Fruit fly (Drosophila melanogaster) whole organism, embryonic: ENCODE measurements around the gene loaf.
A peak's percentile ranks its signal among the peaks of the same experiment; 100 is the strongest.

Experiments
- Awh ChIP-seq: fragments of 200-800 bp; sonication (Bioruptor generic); IDR thresholded peaks from 2 replicates; pipeline ENCODE4, ENCODE4 v1.3.6; 2022; ENCODE audit warnings: missing biosample characterization, missing genetic modification characterization
- BEAF-32 ChIP-seq: fragments of 200-800 bp; sonication (Bioruptor generic); optimal IDR thresholded peaks from 3 replicates; lab custom pipeline; 2017; ENCODE audit warnings: missing biosample characterization, missing genetic modification characterization, mild to moderate bottlenecking, moderate library complexity, missing genetic modification reagents
- Bgb ChIP-seq: fragments of 200-800 bp; sonication (Bioruptor generic); IDR thresholded peaks from 2 replicates; pipeline ENCODE4 v1.3.6; 2022; ENCODE audit warnings: missing biosample characterization, missing genetic modification characterization; ENCODE audit not compliant: partially characterized antibody
- CG10267 ChIP-seq: fragments of 200-800 bp; sonication (Bioruptor generic); optimal IDR thresholded peaks from 2 replicates; lab custom pipeline; 2018; ENCODE audit warnings: missing biosample characterization, mild to moderate bottlenecking, missing genetic modification characterization, moderate library complexity
- CG13424 ChIP-seq: fragments of 200-800 bp; sonication (Bioruptor generic); optimal IDR thresholded peaks from 2 replicates; lab custom pipeline; 2019; ENCODE audit warnings: missing biosample characterization, mild to moderate bottlenecking, missing genetic modification characterization, moderate library complexity
- CG14441 ChIP-seq: fragments of 200-800 bp; sonication (Bioruptor generic); IDR thresholded peaks from 2 replicates; pipeline ENCODE4 v1.3.6; 2022; ENCODE audit warnings: missing biosample characterization, missing genetic modification characterization
- CG15073 ChIP-seq: fragments of 200-800 bp; sonication (Bioruptor generic); optimal IDR thresholded peaks from 2 replicates; lab custom pipeline; 2016; ENCODE audit warnings: missing biosample characterization, missing genetic modification characterization
- CG1602 ChIP-seq: fragments of 200-800 bp; sonication (Bioruptor generic); optimal IDR thresholded peaks from 3 replicates; lab custom pipeline; 2016; ENCODE audit warnings: missing biosample characterization, missing genetic modification characterization
- CG31388 ChIP-seq: fragments of 200-800 bp; sonication (Bioruptor generic); optimal IDR thresholded peaks from 2 replicates; lab custom pipeline; 2016; ENCODE audit warnings: missing biosample characterization, missing genetic modification characterization
- CG6791 ChIP-seq: fragments of 200-800 bp; sonication (Bioruptor generic); IDR thresholded peaks from 3 replicates; pipeline ENCODE4 v1.3.6; 2022; ENCODE audit warnings: missing biosample characterization, missing genetic modification characterization; ENCODE audit not compliant: partially characterized antibody
- CG8281 ChIP-seq: fragments of 200-800 bp; sonication (Bioruptor generic); optimal IDR thresholded peaks from 2 replicates; lab custom pipeline; 2018; ENCODE audit warnings: missing biosample characterization, mild to moderate bottlenecking, missing genetic modification characterization, moderate library complexity
- CG9932 ChIP-seq: fragments of 200-800 bp; sonication (Bioruptor generic); IDR thresholded peaks from 2 replicates; pipeline ENCODE4 v1.3.6; 2022; ENCODE audit warnings: missing biosample characterization, missing genetic modification characterization
- D ChIP-seq, 2 experiments: fragments of 200-800 bp in 1 of 2; fragments of >200 bp in 1 of 2; sonication (Bioruptor generic) in 1 of 2; optimal IDR thresholded peaks; 2 replicates in 1 of 2; 3 replicates in 1 of 2; lab custom pipeline; 2017; ENCODE audit warnings: mild to moderate bottlenecking in 1 of 2, missing biosample characterization in 1 of 2, missing genetic modification characterization in 1 of 2, missing genetic modification reagents in 1 of 2
- D19A ChIP-seq: fragments of 200-800 bp; optimal IDR thresholded peaks from 3 replicates; lab custom pipeline; 2019; ENCODE audit warnings: missing biosample characterization, mild to moderate bottlenecking, missing genetic modification characterization, moderate library complexity
- Dp ChIP-seq: fragments of 200-800 bp; sonication (Bioruptor generic); optimal IDR thresholded peaks from 2 replicates; lab custom pipeline; 2018; ENCODE audit warnings: missing biosample characterization, mild to moderate bottlenecking, missing genetic modification characterization, moderate library complexity
- Dref ChIP-seq: fragments of 200-800 bp; sonication (Bioruptor generic); IDR thresholded peaks from 2 replicates; pipeline ENCODE4 v1.3.6; 2022; ENCODE audit warnings: missing biosample characterization, missing genetic modification characterization
- E2f2 ChIP-seq: fragments of 200-800 bp; sonication (Bioruptor generic); IDR thresholded peaks from 2 replicates; pipeline ENCODE4 v1.3.6; 2022; ENCODE audit warnings: missing biosample characterization, missing genetic modification characterization
- Ets97D ChIP-seq: fragments of 200-800 bp; sonication (Bioruptor generic); optimal IDR thresholded peaks from 3 replicates; lab custom pipeline; 2016; ENCODE audit warnings: missing biosample characterization, missing genetic modification characterization
- H2.0 ChIP-seq: fragments of 200-800 bp; sonication (Bioruptor generic); IDR thresholded peaks from 2 replicates; pipeline ENCODE4 v1.3.6; 2022; ENCODE audit warnings: missing biosample characterization, missing genetic modification characterization
- Hr78 ChIP-seq, 2 experiments: fragments of 200-800 bp in 1 of 2; fragments of >200 bp in 1 of 2; sonication (Bioruptor generic) in 1 of 2; optimal IDR thresholded peaks; 2 replicates each; lab custom pipeline; 2017 to 2019; ENCODE audit warnings: missing biosample characterization in 2 of 2, missing genetic modification characterization in 2 of 2, mild to moderate bottlenecking in 1 of 2, moderate library complexity in 1 of 2
- MBD-R2 ChIP-seq: fragments of 200-800 bp; sonication (Bioruptor generic); IDR thresholded peaks from 2 replicates; pipeline ENCODE4 v1.3.6; 2022; ENCODE audit warnings: missing biosample characterization, missing genetic modification characterization
- Myb ChIP-seq: fragments of 200-800 bp; sonication (Bioruptor generic); optimal IDR thresholded peaks from 2 replicates; lab custom pipeline; 2016; ENCODE audit warnings: missing biosample characterization, missing genetic modification characterization
- Nf-YC ChIP-seq: fragments of 200-800 bp; optimal IDR thresholded peaks from 3 replicates; lab custom pipeline; 2019; ENCODE audit warnings: missing biosample characterization, mild to moderate bottlenecking, missing genetic modification characterization, moderate library complexity
- Opbp ChIP-seq: fragments of 200-800 bp; sonication (Bioruptor generic); IDR thresholded peaks from 3 replicates; pipeline ENCODE4 v1.3.6; 2022; ENCODE audit warnings: missing biosample characterization, missing genetic modification characterization; ENCODE audit not compliant: partially characterized antibody
- Sox102F ChIP-seq: fragments of 200-800 bp; sonication (Bioruptor generic); optimal IDR thresholded peaks from 2 replicates; lab custom pipeline; 2018; ENCODE audit warnings: missing biosample characterization, mild to moderate bottlenecking, missing genetic modification characterization, moderate library complexity
- bab2 ChIP-seq: fragments of 200-800 bp; sonication (Bioruptor generic); optimal IDR thresholded peaks from 2 replicates; lab custom pipeline; 2016; ENCODE audit warnings: missing biosample characterization, missing genetic modification characterization
- bbx ChIP-seq: fragments of 200-800 bp; sonication (Bioruptor generic); IDR thresholded peaks from 2 replicates; pipeline ENCODE4 v1.3.6; 2022; ENCODE audit warnings: missing biosample characterization, missing genetic modification characterization; ENCODE audit not compliant: partially characterized antibody
- cato ChIP-seq: fragments of 200-800 bp; sonication (Bioruptor generic); optimal IDR thresholded peaks from 2 replicates; lab custom pipeline; 2016; ENCODE audit warnings: missing biosample characterization, missing genetic modification characterization, borderline replicate concordance
- emc ChIP-seq: fragments of 200-800 bp; sonication (Bioruptor generic); optimal IDR thresholded peaks from 2 replicates; lab custom pipeline; 2016; ENCODE audit warnings: missing biosample characterization, missing genetic modification characterization
- fu2 ChIP-seq: fragments of 200-800 bp; sonication (Bioruptor generic); optimal IDR thresholded peaks from 2 replicates; lab custom pipeline; 2016; ENCODE audit warnings: missing biosample characterization, missing genetic modification characterization
- gem ChIP-seq: fragments of 200-800 bp; sonication (Bioruptor generic); optimal IDR thresholded peaks from 2 replicates; lab custom pipeline; 2019; ENCODE audit warnings: missing biosample characterization, mild to moderate bottlenecking, missing genetic modification characterization, moderate library complexity
- grn ChIP-seq: fragments of 200-800 bp; sonication (Bioruptor generic); optimal IDR thresholded peaks from 3 replicates; lab custom pipeline; 2017; ENCODE audit warnings: missing biosample characterization, missing genetic modification characterization
- ind ChIP-seq: fragments of 200-800 bp; sonication (Bioruptor generic); optimal IDR thresholded peaks from 3 replicates; lab custom pipeline; 2016; ENCODE audit warnings: missing biosample characterization, missing genetic modification characterization
- insv ChIP-seq, 2 experiments: fragments of 200-800 bp; sonication (Bioruptor generic); optimal IDR thresholded peaks; 3 replicates each; lab custom pipeline; 2016 to 2018; ENCODE audit warnings: missing biosample characterization in 2 of 2, missing genetic modification characterization in 2 of 2
- kah ChIP-seq: fragments of 200-800 bp; sonication (Bioruptor generic); optimal IDR thresholded peaks from 2 replicates; lab custom pipeline; 2018; ENCODE audit warnings: missing biosample characterization, mild to moderate bottlenecking, missing genetic modification characterization
- lab ChIP-seq: fragments of 200-800 bp; sonication (Bioruptor generic); optimal IDR thresholded peaks from 3 replicates; lab custom pipeline; 2017; ENCODE audit warnings: missing biosample characterization, missing genetic modification characterization, mild to moderate bottlenecking, moderate library complexity, missing genetic modification reagents
- mam ChIP-seq: fragments of 200-800 bp; sonication (Bioruptor generic); optimal IDR thresholded peaks from 3 replicates; lab custom pipeline; 2016; ENCODE audit warnings: missing biosample characterization, missing genetic modification characterization
- p53 ChIP-seq: fragments of 200-800 bp; sonication (Bioruptor generic); optimal IDR thresholded peaks from 2 replicates; lab custom pipeline; 2016; ENCODE audit warnings: missing biosample characterization, missing genetic modification characterization
- peb ChIP-seq: fragments of 200-800 bp; sonication (Bioruptor generic); IDR thresholded peaks from 2 replicates; pipeline ENCODE4 v1.3.6; 2022; ENCODE audit warnings: missing biosample characterization, missing genetic modification characterization
- pho ChIP-seq: fragments of 200-800 bp; sonication (Bioruptor generic); optimal IDR thresholded peaks from 2 replicates; lab custom pipeline; 2016; ENCODE audit warnings: missing biosample characterization, missing genetic modification characterization
- pzg ChIP-seq: fragments of 200-800 bp; sonication (Bioruptor generic); optimal IDR thresholded peaks from 3 replicates; lab custom pipeline; 2018; ENCODE audit warnings: missing biosample characterization, mild to moderate bottlenecking, missing genetic modification characterization, moderate library complexity
- slp2 ChIP-seq: fragments of 200-800 bp; sonication (Bioruptor generic); optimal IDR thresholded peaks from 2 replicates; lab custom pipeline; 2016; ENCODE audit warnings: missing biosample characterization, missing genetic modification characterization
- stwl ChIP-seq: fragments of 200-800 bp; sonication (Bioruptor generic); optimal IDR thresholded peaks from 3 replicates; lab custom pipeline; 2018; ENCODE audit warnings: missing biosample characterization, mild to moderate bottlenecking, missing genetic modification characterization, moderate library complexity
- tap ChIP-seq: fragments of 200-800 bp; optimal IDR thresholded peaks from 3 replicates; lab custom pipeline; 2019; ENCODE audit warnings: missing biosample characterization, mild to moderate bottlenecking, missing genetic modification characterization, moderate library complexity
- usp ChIP-seq: fragments of >200 bp; optimal IDR thresholded peaks from 2 replicates; lab custom pipeline; 2017; ENCODE audit warnings: missing biosample characterization, missing genetic modification characterization

loaf gene

DNA sequence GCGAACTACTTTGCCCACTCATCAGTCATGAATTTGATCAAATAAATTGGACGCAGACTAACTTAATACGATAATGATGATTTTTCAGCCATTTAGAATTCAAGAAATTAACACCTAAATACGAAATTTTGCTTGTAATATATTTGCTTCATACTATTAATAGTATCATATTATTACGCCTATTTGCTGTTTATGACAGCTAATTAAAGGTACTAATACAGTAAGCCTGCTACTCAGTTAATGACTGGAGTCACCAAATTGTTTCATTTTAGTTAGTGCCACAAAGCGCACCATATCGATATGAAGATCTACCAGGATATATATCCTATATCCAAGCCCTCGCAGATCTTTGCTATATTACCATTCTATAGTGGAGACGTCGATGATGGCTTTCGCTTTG lies 15.0 kb downstream of the loaf start, which contains the start of gene Gr68a:
Gene Gr68a (plus strand): TSS at position 301 of the 400 bp plus-strand sequence.
- TF ChIP-seq lab (no peak), CG31388 (GFP tag; lab: Kevin White, UChicago) (no peak), MBD-R2 (GFP tag; lab: Robert Waterston, UW) (no peak), mam (GFP tag; lab: Kevin White, UChicago) (no peak)

DNA sequence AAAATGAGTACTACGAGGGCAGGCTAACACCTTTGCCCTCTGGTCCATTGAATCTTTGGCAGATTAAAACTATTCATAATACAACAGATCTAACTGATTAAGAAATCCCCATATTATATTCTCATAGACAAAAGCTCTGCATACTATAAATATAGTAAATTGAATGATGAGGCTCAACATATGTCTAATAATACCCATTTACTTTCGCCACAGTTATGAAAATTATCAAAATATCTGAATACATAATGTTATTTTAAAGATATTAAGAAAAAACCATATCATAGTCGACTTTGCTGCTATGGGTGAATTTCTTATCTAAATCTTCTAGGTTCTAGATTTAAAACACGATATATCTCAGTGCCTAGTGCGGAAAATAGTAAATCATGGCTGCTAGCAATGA lies 34.1 kb downstream of the loaf start, which contains the start of gene CG32087:
Gene CG32087 (plus strand): TSS at position 301 of the 400 bp plus-strand sequence.
- TF ChIP-seq CG9932, result no peak
- TF ChIP-seq mam (GFP tag; lab: Kevin White, UChicago), result no peak
- no peak for TF ChIP-seq D19A (tag; lab: Kevin White, UChicago)
- TF ChIP-seq p53, result no peak
- TF ChIP-seq grn (GFP tag; lab: Kevin White, UChicago), result no peak
- no peak for TF ChIP-seq Nf-YC (tag; lab: Kevin White, UChicago)
- no peak for TF ChIP-seq fu2 (GFP tag; lab: Kevin White, UChicago)

DNA sequence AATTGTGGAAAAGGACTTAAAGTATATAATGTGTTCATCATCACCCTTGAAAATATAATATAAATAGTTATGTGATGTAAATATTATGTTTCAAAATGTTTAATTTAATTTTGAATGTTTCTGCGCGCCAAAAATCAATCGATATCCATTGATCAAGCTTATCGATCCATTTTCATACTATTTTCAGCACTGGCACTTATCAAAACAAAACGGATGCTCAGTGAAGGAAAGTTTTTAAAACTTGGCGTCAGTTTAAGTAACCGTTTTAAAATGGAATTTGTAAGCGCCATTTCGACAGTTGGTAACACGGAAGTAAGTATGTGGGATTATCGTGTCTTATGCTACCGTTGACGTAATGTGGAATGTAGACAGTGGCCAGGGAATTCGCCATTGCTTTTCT lies 37.8 kb downstream of the loaf start, which contains the start of gene sunn:
Gene sunn (plus strand): TSS at position 202 of the 400 bp plus-strand sequence.
- TF ChIP-seq E2f2 (GFP tag; lab: Robert Waterston, UW) (peak; percentile 80), Bgb (GFP tag; lab: Robert Waterston, UW) (no peak), Dref (GFP tag; lab: Robert Waterston, UW) (peak; percentile 59), stwl (tag; lab: Kevin White, UChicago) (peak; percentile 52), gem (no peak), usp (GFP tag; lab: Kevin White, UChicago) (no peak), Awh (GFP tag; lab: Robert Waterston, UW) (no peak), CG14441 (GFP tag; lab: Robert Waterston, UW) (no peak), D (optimal IDR thresholded peaks at IDR 0.05; lab: Kevin White, UChicago) (no peak), D (GFP tag; optimal IDR thresholded peaks at IDR 0.05; lab: Kevin White, UChicago) (no peak), Nf-YC (tag; lab: Kevin White, UChicago) (no peak), Ets97D (GFP tag; lab: Kevin White, UChicago) (peak; percentile 20), Myb (peak; percentile 3), Dp (GFP tag; lab: Kevin White, UChicago) (peak; percentile 65), pzg (GFP tag; lab: Kevin White, UChicago) (peak; percentile 1), CG10267 (tag; lab: Kevin White, UChicago) (peak; percentile 73), emc (GFP tag; lab: Kevin White, UChicago) (no peak), peb (GFP tag; lab: Robert Waterston, UW) (no peak), H2.0 (GFP tag; lab: Robert Waterston, UW) (no peak), Hr78 (GFP tag; optimal IDR thresholded peaks at IDR 0.05; lab: Kevin White, UChicago) (peak in 1 of 2 experiments; percentile 80), bbx (GFP tag; lab: Robert Waterston, UW) (peak; percentile 12; the same call in 1 of the 2 replicates), BEAF-32 (GFP tag; lab: Kevin White, UChicago) (peak; percentile 10), ind (GFP tag; lab: Kevin White, UChicago) (no peak), kah (GFP tag; lab: Kevin White, UChicago) (no peak)

dm6 chr3L:11721498-11721946 lies 44.5 kb downstream of the loaf start:
- TF ChIP-seq Opbp (no peak), CG1602 (no peak), MBD-R2 (GFP tag; lab: Robert Waterston, UW) (no peak), fu2 (GFP tag; lab: Kevin White, UChicago) (no peak), pho (GFP tag; lab: Kevin White, UChicago) (no peak), Sox102F (GFP tag; lab: Kevin White, UChicago) (peak; percentile 7), CG13424 (peak; percentile 2), CG15073 (GFP tag; lab: Kevin White, UChicago) (no peak), bab2 (GFP tag; lab: Kevin White, UChicago) (no peak), slp2 (GFP tag; lab: Kevin White, UChicago) (no peak), CG6791 (GFP tag; lab: Robert Waterston, UW) (no peak), CG8281 (tag; lab: Kevin White, UChicago) (no peak), tap (tag; lab: Kevin White, UChicago) (no peak), insv (GFP tag; optimal IDR thresholded peaks at IDR 0.05; lab: Kevin White, UChicago) (no peak), cato (GFP tag; lab: Kevin White, UChicago) (no peak)
